Worm (Caenorhabditis elegans): ENCODE measurements around the gene ham-3.

The ham-3 gene

ce11 chrIII:10120076-10120831, at the start of gene ham-3, which contains the start of gene gtf-2H3 (continued):
- TF ChIP-seq Y53G8AR.9 (GFP tag; conservative IDR thresholded peaks at IDR 0.05) (no peak), let-526 (GFP tag; IDR thresholded peaks at IDR 0.05) (no peak), him-1 (tag; optimal IDR thresholded peaks at IDR 0.05) (no peak), B0261.1 (tag; optimal IDR thresholded peaks at IDR 0.05) (no peak), dox-1 (GFP tag; IDR thresholded peaks at IDR 0.05) (no peak), hmg-1.2 (GFP tag; IDR thresholded peaks at IDR 0.05) (no peak), mcd-1 (GFP tag; IDR thresholded peaks at IDR 0.05) (no peak)

- TF ChIP-seq aptf-2 (GFP tag; conservative IDR thresholded peaks at IDR 0.05) (no peak), chd-7 (tag; optimal IDR thresholded peaks at IDR 0.05) (no peak), him-1 (tag; optimal IDR thresholded peaks at IDR 0.05) (peak; percentile 30), nfyb-1 (GFP tag; IDR thresholded peaks at IDR 0.05) (peak; percentile 86), ztf-18 (tag; optimal IDR thresholded peaks at IDR 0.05) (no peak)
Observed at ce11 chrIII:10076042-10076441, 44.5 kb upstream of the ham-3 start.

- TF ChIP-seq nhr-120 (GFP tag; IDR thresholded peaks at IDR 0.05) (no peak), madf-6 (GFP tag; IDR thresholded peaks at IDR 0.05) (no peak), athp-1 (tag; optimal IDR thresholded peaks at IDR 0.05) (no peak), madf-10 (tag; optimal IDR thresholded peaks at IDR 0.05) (no peak), ztf-25 (GFP tag; IDR thresholded peaks at IDR 0.05) (no peak), fkh-3 (tag; optimal IDR thresholded peaks at IDR 0.05) (no peak), mcd-1 (GFP tag; IDR thresholded peaks at IDR 0.05) (no peak)
Observed at ce11 chrIII:10078151-10078550, 42.4 kb upstream of the ham-3 start, which contains the start of gene T16G12.9. Gene T16G12.9, minus strand, starts transcription at chrIII:10078251.

ce11 chrIII:10078784-10079183, 41.8 kb upstream of the ham-3 start:
- TF ChIP-seq B0019.2 (GFP tag; conservative IDR thresholded peaks at IDR 0.05), result no peak
- TF ChIP-seq ets-4 (GFP tag; optimal IDR thresholded peaks at IDR 0.05), result no peak
- no peak for TF ChIP-seq aptf-3 (GFP tag; IDR thresholded peaks at IDR 0.05)
- no peak for TF ChIP-seq rpc-1 (optimal IDR thresholded peaks at IDR 0.05)
- TF ChIP-seq rpc-1 (tag; optimal IDR thresholded peaks at IDR 0.05), result no peak
- TF ChIP-seq nhr-80 (tag; optimal IDR thresholded peaks at IDR 0.05), result peak; percentile 34
- peak in 1 of 2 experiments; percentile 68 for TF ChIP-seq let-607 (tag; optimal IDR thresholded peaks at IDR 0.05)
- no peak for TF ChIP-seq aptf-2 (GFP tag; conservative IDR thresholded peaks at IDR 0.05)
- TF ChIP-seq ztf-26 (tag; optimal IDR thresholded peaks at IDR 0.05), result no peak
- TF ChIP-seq unc-62 (GFP tag; optimal IDR thresholded peaks at IDR 0.05), result peak; percentile 8
- TF ChIP-seq fkh-3 (tag; optimal IDR thresholded peaks at IDR 0.05), result no peak
- no peak for TF ChIP-seq ztf-6 (GFP tag; IDR thresholded peaks at IDR 0.05)

- TF ChIP-seq repo-1 (tag; optimal IDR thresholded peaks at IDR 0.05) (no peak), cebp-2 (GFP tag; IDR thresholded peaks at IDR 0.05) (no peak), F57C9.4 (tag; optimal IDR thresholded peaks at IDR 0.05) (no peak), lsy-27 (tag; optimal IDR thresholded peaks at IDR 0.05; ENCODE audit: borderline replicate concordance, insufficient read depth) (no peak), F33H1.4 (GFP tag; IDR thresholded peaks at IDR 0.05) (peak; percentile 64), hlh-26 (GFP tag; conservative IDR thresholded peaks at IDR 0.05) (no peak), ceh-100 (GFP tag; IDR thresholded peaks at IDR 0.05) (no peak), madf-8 (GFP tag; conservative IDR thresholded peaks at IDR 0.05) (no peak), T26A5.8 (tag; optimal IDR thresholded peaks at IDR 0.05) (no peak), pha-4 (tag; optimal IDR thresholded peaks at IDR 0.05) (no peak), Y67H2A.10 (GFP tag; conservative IDR thresholded peaks at IDR 0.05) (no peak), lsl-1 (GFP tag; optimal IDR thresholded peaks at IDR 0.05) (peak; percentile 67), nhr-90 (tag; optimal IDR thresholded peaks at IDR 0.05) (no peak), F23B12.7 (tag; optimal IDR thresholded peaks at IDR 0.05; ENCODE audit: insufficient read depth) (no peak), sptf-2 (GFP tag; optimal IDR thresholded peaks at IDR 0.05) (no peak), egl-18 (GFP tag; IDR thresholded peaks at IDR 0.05) (no peak), unc-62 (GFP tag; optimal IDR thresholded peaks at IDR 0.05) (no peak)
Observed at ce11 chrIII:10083242-10083641, 37.3 kb upstream of the ham-3 start, which contains the start of gene T16H12.3. Gene T16H12.3, minus strand, starts transcription at chrIII:10083292.

Measured in whole organism, young adult.